Worm (Caenorhabditis elegans) whole organism, young adult: ENCODE data around the gene F13H8.3.

Experiments used
- B0019.2 ChIP-seq: fragments of 200-800 bp; sonication (Bioruptor generic); conservative IDR thresholded peaks from 2 replicates; pipeline ENCODE4 v1.3.6; 2022; ENCODE audit warnings: missing genetic modification reagents, missing genetic modification characterization, missing compliant biosample characterization
- F57A8.1 ChIP-seq: fragments of 200-800 bp; sonication (Bioruptor generic); optimal IDR thresholded peaks from 2 replicates; lab custom pipeline; 2018; ENCODE audit warnings: mild to moderate bottlenecking, missing genetic modification characterization, moderate library complexity, missing compliant biosample characterization
- Y56A3A.18 ChIP-seq: fragments of 200-800 bp; sonication (Bioruptor generic); IDR thresholded peaks from 2 replicates; pipeline ENCODE4 v1.3.6; 2022; ENCODE audit warnings: missing genetic modification reagents, missing genetic modification characterization, missing compliant biosample characterization
- Y67H2A.10 ChIP-seq: fragments of 200-800 bp; sonication (Bioruptor generic); conservative IDR thresholded peaks from 2 replicates; pipeline ENCODE4 v1.3.6; 2022; ENCODE audit warnings: missing genetic modification reagents, missing genetic modification characterization, missing compliant biosample characterization
- attf-6 ChIP-seq: fragments of 200-800 bp; sonication (Bioruptor generic); IDR thresholded peaks from 2 replicates; pipeline ENCODE4 v1.3.6; 2022; ENCODE audit warnings: missing genetic modification reagents, missing genetic modification characterization, missing compliant biosample characterization
- bed-2 ChIP-seq: fragments of 200-800 bp; sonication (Bioruptor generic); IDR thresholded peaks from 2 replicates; pipeline ENCODE4 v1.3.6; 2022; ENCODE audit warnings: missing genetic modification reagents, missing genetic modification characterization, missing compliant biosample characterization
- ceh-27 ChIP-seq: fragments of 200-800 bp; sonication (Bioruptor generic); optimal IDR thresholded peaks from 2 replicates; lab custom pipeline; 2018; ENCODE audit warnings: mild to moderate bottlenecking, missing genetic modification characterization, moderate library complexity, missing compliant biosample characterization
- die-1 ChIP-seq: sonication (generic microtip); optimal IDR thresholded peaks from 2 replicates; lab custom pipeline; 2016; ENCODE audit warnings: missing genotype, mild to moderate bottlenecking, missing genetic modification characterization, missing compliant biosample characterization
- dpff-1 ChIP-seq: sonication (generic microtip); optimal IDR thresholded peaks from 2 replicates; lab custom pipeline; 2017; ENCODE audit warnings: mild to moderate bottlenecking, missing genetic modification characterization, missing compliant biosample characterization
- efl-1 ChIP-seq: fragments of 150-350 bp; optimal IDR thresholded peaks from 2 replicates; lab custom pipeline; 2014; ENCODE audit warnings: missing biosample characterization, missing genetic modification reagents, missing genetic modification characterization
- egl-18 ChIP-seq: fragments of 200-800 bp; sonication (Bioruptor generic); IDR thresholded peaks from 2 replicates; pipeline ENCODE4 v1.3.6; 2022; ENCODE audit warnings: missing genetic modification reagents, missing genetic modification characterization, missing compliant biosample characterization
- ets-4 ChIP-seq: fragments of 200-800 bp; sonication (Bioruptor generic); optimal IDR thresholded peaks from 2 replicates; lab custom pipeline; 2018; ENCODE audit warnings: mild to moderate bottlenecking, missing genetic modification characterization, missing compliant biosample characterization
- fkh-3 ChIP-seq: sonication (generic microtip); optimal IDR thresholded peaks from 2 replicates; lab custom pipeline; 2016; ENCODE audit warnings: mild to moderate bottlenecking, missing genetic modification characterization, missing compliant biosample characterization
- him-1 ChIP-seq: sonication (generic microtip); optimal IDR thresholded peaks from 2 replicates; lab custom pipeline; 2016; ENCODE audit warnings: missing genotype, missing genetic modification reagents, missing genetic modification characterization, missing compliant biosample characterization
- hlh-12 ChIP-seq: sonication (generic microtip); optimal IDR thresholded peaks from 2 replicates; lab custom pipeline; 2016; ENCODE audit warnings: missing genetic modification characterization, missing compliant biosample characterization
- lag-1 ChIP-seq: fragments of 200-800 bp; sonication (Bioruptor generic); IDR thresholded peaks from 2 replicates; pipeline ENCODE4 v1.3.6; 2022; ENCODE audit warnings: missing genetic modification reagents, missing genetic modification characterization, missing compliant biosample characterization
- let-607 ChIP-seq, 2 experiments: fragments of 200-800 bp in 1 of 2; sonication (Bioruptor generic) in 1 of 2; sonication (generic microtip) in 1 of 2; optimal IDR thresholded peaks; 2 replicates each; lab custom pipeline; 2016 to 2018; ENCODE audit warnings: mild to moderate bottlenecking in 2 of 2, missing compliant biosample characterization in 2 of 2, missing genetic modification characterization in 2 of 2, moderate library complexity in 2 of 2, missing genotype in 1 of 2
- lin-26 ChIP-seq: fragments of 200-800 bp; sonication (Bioruptor generic); IDR thresholded peaks from 2 replicates; pipeline ENCODE4 v1.3.6; 2022; ENCODE audit warnings: missing genetic modification reagents, missing genetic modification characterization, missing compliant biosample characterization
- lin-35 ChIP-seq, 3 experiments: fragments of 150-350 bp in 2 of 3; sonication (generic microtip) in 1 of 3; optimal IDR thresholded peaks; 2 replicates each; lab custom pipeline; 2014 to 2018; ENCODE audit warnings: missing biosample characterization in 3 of 3, missing genetic modification characterization in 3 of 3, missing genetic modification reagents in 3 of 3
- lin-40 ChIP-seq: sonication (generic microtip); optimal IDR thresholded peaks from 2 replicates; lab custom pipeline; 2016; ENCODE audit warnings: missing genetic modification characterization, mild to moderate bottlenecking, missing compliant biosample characterization, missing genotype, missing genetic modification reagents
- lin-54 ChIP-seq: fragments of 200-800 bp; sonication (Bioruptor generic); optimal IDR thresholded peaks from 2 replicates; lab custom pipeline; 2018; ENCODE audit warnings: mild to moderate bottlenecking, missing genetic modification characterization, missing compliant biosample characterization
- lir-1 ChIP-seq: fragments of 200-800 bp; sonication (Bioruptor generic); conservative IDR thresholded peaks from 2 replicates; pipeline ENCODE4 v1.3.6; 2022; ENCODE audit warnings: missing genetic modification reagents, missing genetic modification characterization, missing compliant biosample characterization
- madf-10 ChIP-seq: sonication (generic microtip); optimal IDR thresholded peaks from 2 replicates; lab custom pipeline; 2016; ENCODE audit warnings: mild to moderate bottlenecking, missing genetic modification characterization, missing compliant biosample characterization
- madf-3 ChIP-seq: fragments of 200-800 bp; sonication (Bioruptor generic); IDR thresholded peaks from 2 replicates; pipeline ENCODE4 v1.3.6; 2022; ENCODE audit warnings: missing genetic modification reagents, missing genetic modification characterization, missing compliant biosample characterization
- mes-4 ChIP-seq: sonication (generic microtip); optimal IDR thresholded peaks from 2 replicates; lab custom pipeline; 2016; ENCODE audit warnings: missing genotype, missing genetic modification characterization, missing compliant biosample characterization
- nfyb-1 ChIP-seq: fragments of 200-800 bp; sonication (Bioruptor generic); IDR thresholded peaks from 2 replicates; pipeline ENCODE4 v1.3.6; 2022; ENCODE audit warnings: missing genetic modification reagents, missing genetic modification characterization, missing compliant biosample characterization
- nhr-80 ChIP-seq: sonication (generic microtip); optimal IDR thresholded peaks from 2 replicates; lab custom pipeline; 2016; ENCODE audit warnings: missing genetic modification characterization, missing compliant biosample characterization
- nhr-90 ChIP-seq: sonication (generic microtip); optimal IDR thresholded peaks from 2 replicates; lab custom pipeline; 2016; ENCODE audit warnings: missing genotype, mild to moderate bottlenecking, missing genetic modification characterization, missing compliant biosample characterization
- repo-1 ChIP-seq: sonication (generic microtip); optimal IDR thresholded peaks from 2 replicates; lab custom pipeline; 2017; ENCODE audit warnings: mild to moderate bottlenecking, missing genetic modification characterization, missing compliant biosample characterization
- tbp1 ChIP-seq: fragments of 200-800 bp; sonication (Bioruptor generic); optimal IDR thresholded peaks from 2 replicates; lab custom pipeline; 2018; ENCODE audit warnings: mild to moderate bottlenecking, missing genetic modification characterization, missing compliant biosample characterization
- zim-3 ChIP-seq: sonication (generic microtip); optimal IDR thresholded peaks from 2 replicates; lab custom pipeline; 2017; ENCODE audit warnings: mild to moderate bottlenecking, missing genetic modification characterization, moderate library complexity, missing compliant biosample characterization
- ztf-26 ChIP-seq: sonication (generic microtip); optimal IDR thresholded peaks from 2 replicates; lab custom pipeline; 2017; ENCODE audit warnings: missing genetic modification characterization, missing compliant biosample characterization
- ztf-3 ChIP-seq: fragments of 200-800 bp; sonication (Bioruptor generic); optimal IDR thresholded peaks from 2 replicates; lab custom pipeline; 2018; ENCODE audit warnings: mild to moderate bottlenecking, missing genetic modification characterization, missing compliant biosample characterization

Gene F13H8.3

ce11 chrII:6269805-6270414, 6.1 kb downstream of the F13H8.3 start, which contains the start of gene F13H8.2 (continued):
- no peak for TF ChIP-seq die-1 (tag; lab: Kevin White, UChicago)
- no peak for TF ChIP-seq ets-4
- TF ChIP-seq lin-26 (GFP tag; lab: Robert Waterston, UW): no peak
- no peak for TF ChIP-seq mes-4 (tag; lab: Kevin White, UChicago)

- no peak for TF ChIP-seq fkh-3 (tag; lab: Kevin White, UChicago)
- no peak for TF ChIP-seq bed-2 (GFP tag; lab: Robert Waterston, UW)
- TF ChIP-seq mes-4 (tag; lab: Kevin White, UChicago): no peak
- no peak for TF ChIP-seq egl-18 (GFP tag; lab: Robert Waterston, UW)
- no peak for TF ChIP-seq repo-1
- 0 out of 2 replicates have a peak, but pooled peaks have one; percentile 15 for TF ChIP-seq nfyb-1
- TF ChIP-seq, all 124 proteins: peak for 1
Observed at ce11 chrII:6273916-6274315, 10.1 kb downstream of the F13H8.3 start, which contains the start of gene bpl-1. Gene bpl-1 (plus strand): TSS chrII:6274216.

ce11 chrII:6281002-6281401, 17.2 kb downstream of the F13H8.3 start, which contains the start of gene scly-1:
Gene scly-1 (minus strand): TSS chrII:6281102.
- no peak for TF ChIP-seq attf-6 (GFP tag; lab: Robert Waterston, UW)
- no peak for TF ChIP-seq tbp1 (GFP tag; lab: Kevin White, UChicago)
- no peak for TF ChIP-seq him-1 (tag; lab: Kevin White, UChicago)
- TF ChIP-seq dpff-1 (tag; lab: Kevin White, UChicago): no peak
- no peak for TF ChIP-seq lin-26 (GFP tag; lab: Robert Waterston, UW)

ce11 chrII:6281903-6282302, 18.1 kb downstream of the F13H8.3 start:
- TF ChIP-seq lir-1 (GFP tag; lab: Robert Waterston, UW) (no peak), nhr-80 (tag; lab: Kevin White, UChicago) (peak; percentile 13)

ce11 chrII:6283074-6283473, 19.3 kb downstream of the F13H8.3 start, which contains the start of gene F13H8.1:
Gene F13H8.1 (plus strand): TSS chrII:6283384.
- no peak for TF ChIP-seq Y67H2A.10 (GFP tag; lab: Robert Waterston, UW)
- peak; percentile 51 for TF ChIP-seq nhr-80 (tag; lab: Kevin White, UChicago)
- TF ChIP-seq, all 124 proteins: peak for 1

ce11 chrII:6286865-6287264, 23.1 kb downstream of the F13H8.3 start, which contains the start of gene F13H8.6:
Gene F13H8.6 (minus strand): TSS chrII:6286965.
- TF ChIP-seq lin-54 (GFP tag; lab: Kevin White, UChicago): no peak
- no peak for TF ChIP-seq efl-1
- TF ChIP-seq Y56A3A.18: no peak

ce11 chrII:6288104-6288503, 24.3 kb downstream of the F13H8.3 start:
- no peak for TF ChIP-seq him-1 (tag; lab: Kevin White, UChicago)
- TF ChIP-seq ets-4: no peak
- TF ChIP-seq madf-3: no peak
- no peak for TF ChIP-seq lin-40 (tag; lab: Kevin White, UChicago)
- no peak for TF ChIP-seq ztf-3 (GFP tag; lab: Kevin White, UChicago)
- no peak for TF ChIP-seq madf-10 (tag; lab: Kevin White, UChicago)
- TF ChIP-seq zim-3 (tag; lab: Kevin White, UChicago): no peak
- TF ChIP-seq B0019.2 (GFP tag; lab: Robert Waterston, UW): no peak
- TF ChIP-seq F57A8.1 (GFP tag; lab: Kevin White, UChicago): no peak
- TF ChIP-seq lag-1 (GFP tag; lab: Robert Waterston, UW): no peak
- no peak for TF ChIP-seq hlh-12 (tag; lab: Kevin White, UChicago)
- no peak for TF ChIP-seq ceh-27 (GFP tag; lab: Kevin White, UChicago)
- no peak for TF ChIP-seq mes-4 (tag; lab: Kevin White, UChicago)
- no peak for TF ChIP-seq attf-6 (GFP tag; lab: Robert Waterston, UW)
- no peak for TF ChIP-seq let-607 (tag; optimal IDR thresholded peaks at IDR 0.05; lab: Kevin White, UChicago)
- TF ChIP-seq die-1 (tag; lab: Kevin White, UChicago): no peak
- no peak for TF ChIP-seq Y67H2A.10 (GFP tag; lab: Robert Waterston, UW)
- TF ChIP-seq ztf-26: no peak
- no peak for TF ChIP-seq lin-35 (GFP tag; optimal IDR thresholded peaks at IDR 0.05; lab: Kevin White, UChicago)
- TF ChIP-seq nhr-90 (tag; lab: Kevin White, UChicago): no peak
